Worm (Caenorhabditis elegans) whole organism, L2 larva: ENCODE results near the gene ZK402.5.

Experiments used
- C34F6.9 ChIP-seq: fragments of 150-350 bp; optimal IDR thresholded peaks from 2 replicates; lab custom pipeline; 2014; ENCODE audit warnings: missing biosample characterization, missing genetic modification characterization
- R02D3.7 ChIP-seq: fragments of 150-350 bp; optimal IDR thresholded peaks from 2 replicates; lab custom pipeline; 2014; ENCODE audit warnings: missing biosample characterization, missing genetic modification characterization
- ama-1 ChIP-seq: fragments of 150-350 bp; optimal IDR thresholded peaks from 2 replicates; lab custom pipeline; 2018; ENCODE audit warnings: inconsistent platforms
- elt-1 ChIP-seq: fragments of 150-350 bp; optimal IDR thresholded peaks from 2 replicates; lab custom pipeline; 2014; ENCODE audit warnings: missing biosample characterization, missing genetic modification characterization
- lin-13 ChIP-seq: fragments of 150-350 bp; optimal IDR thresholded peaks from 2 replicates; lab custom pipeline; 2014; ENCODE audit warnings: missing biosample characterization, missing genetic modification reagents, missing genetic modification characterization
- nhr-10 ChIP-seq: sonication (generic microtip); optimal IDR thresholded peaks from 2 replicates; lab custom pipeline; 2017; ENCODE audit warnings: missing biosample characterization, missing genetic modification characterization
- snpc-4 ChIP-seq: fragments of 150-350 bp; optimal IDR thresholded peaks from 2 replicates; lab custom pipeline; 2014; ENCODE audit warnings: missing biosample characterization, missing genetic modification characterization
- ztf-4 ChIP-seq: fragments of 150-350 bp; optimal IDR thresholded peaks from 2 replicates; lab custom pipeline; 2014; ENCODE audit warnings: missing biosample characterization, missing genetic modification characterization

DNA sequence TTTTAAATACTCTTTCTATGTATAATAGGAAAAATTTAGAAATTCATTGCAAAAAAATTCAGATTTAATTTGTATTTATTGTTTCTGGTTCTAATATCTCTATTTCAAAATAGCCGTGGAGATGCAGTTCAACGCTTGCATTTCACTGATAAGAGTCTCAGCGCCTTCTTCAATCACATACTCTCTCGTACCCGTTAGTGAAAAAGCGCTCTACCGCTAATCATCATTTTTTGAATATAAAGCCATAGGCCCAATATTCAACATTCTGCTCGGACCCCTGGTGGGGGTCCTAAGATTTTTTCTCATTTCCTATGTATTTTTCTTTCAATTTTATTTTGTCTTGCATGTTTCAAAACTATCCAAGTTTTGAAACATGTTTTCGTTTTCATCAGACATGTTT, 19.4 kb upstream of the ZK402.5 start:
- TF ChIP-seq ama-1 (lab: Kevin White, UChicago): no peak
- TF ChIP-seq ztf-4 (tag; lab: Kevin White, UChicago): no peak
- TF ChIP-seq lin-13 (GFP tag; lab: Kevin White, UChicago): no peak
- TF ChIP-seq snpc-4 (tag; lab: Kevin White, UChicago): no peak
- TF ChIP-seq elt-1: no peak
- TF ChIP-seq C34F6.9 (tag; lab: Kevin White, UChicago): no peak
- TF ChIP-seq R02D3.7 (tag; lab: Kevin White, UChicago): no peak
- no peak for TF ChIP-seq nhr-10 (tag; lab: Kevin White, UChicago)
